Fruit fly (Drosophila melanogaster): ENCODE results near the gene AnxB10.

DNA sequence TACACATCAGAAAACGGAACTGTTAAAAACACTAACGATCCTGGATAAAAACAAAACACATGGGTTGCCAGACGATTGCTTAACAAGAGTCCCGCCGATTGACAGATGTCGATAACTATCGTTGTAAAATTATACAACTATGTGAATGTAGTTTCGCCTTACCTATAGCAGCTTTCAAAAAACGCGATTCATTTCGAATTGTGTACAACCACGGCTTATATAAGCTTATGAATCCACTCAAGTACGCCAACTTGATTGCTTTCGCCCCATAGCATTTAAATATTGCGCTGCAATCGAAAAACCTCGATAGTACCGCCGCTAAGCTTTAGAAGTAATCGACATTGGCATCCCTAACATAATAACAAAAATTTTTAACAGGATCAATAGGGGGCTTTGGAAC, 3.4 kb downstream of the AnxB10 start, which contains the start of the genes CG9581 and CG9578:
- TF ChIP-seq insv (optimal IDR thresholded peaks at IDR 0.05) (no peak), psq (optimal IDR thresholded peaks at IDR 0.05) (no peak), h (optimal IDR thresholded peaks at IDR 0.05) (no peak), Sin3A (optimal IDR thresholded peaks at IDR 0.05) (no peak)
